Worm (Caenorhabditis elegans) whole organism, early embryonic: ENCODE results near the gene C08F1.10.

Experiments
- ama-1 ChIP-seq: fragments of 150-350 bp; optimal IDR thresholded peaks from 2 replicates; lab custom pipeline; 2014
- hnd-1 ChIP-seq: sonication (generic microtip); optimal IDR thresholded peaks from 2 replicates; lab custom pipeline; 2016; ENCODE audit warnings: missing genetic modification characterization, missing compliant biosample characterization
- scrt-1 ChIP-seq: fragments of 200-800 bp; sonication (Bioruptor generic); IDR thresholded peaks from 2 replicates; pipeline ENCODE4 v1.3.6; 2022; ENCODE audit warnings: missing genetic modification characterization, missing compliant biosample characterization
- tbx-11 ChIP-seq: fragments of 200-800 bp; sonication (Bioruptor generic); IDR thresholded peaks from 2 replicates; pipeline ENCODE4 v1.3.6; 2022; ENCODE audit warnings: missing genetic modification characterization, missing compliant biosample characterization
- tbx-37 ChIP-seq: fragments of 200-800 bp; sonication (Bioruptor generic); conservative IDR thresholded peaks from 2 replicates; pipeline ENCODE4 v1.3.6; 2022; ENCODE audit warnings: missing genetic modification reagents, missing genetic modification characterization, missing compliant biosample characterization

DNA sequence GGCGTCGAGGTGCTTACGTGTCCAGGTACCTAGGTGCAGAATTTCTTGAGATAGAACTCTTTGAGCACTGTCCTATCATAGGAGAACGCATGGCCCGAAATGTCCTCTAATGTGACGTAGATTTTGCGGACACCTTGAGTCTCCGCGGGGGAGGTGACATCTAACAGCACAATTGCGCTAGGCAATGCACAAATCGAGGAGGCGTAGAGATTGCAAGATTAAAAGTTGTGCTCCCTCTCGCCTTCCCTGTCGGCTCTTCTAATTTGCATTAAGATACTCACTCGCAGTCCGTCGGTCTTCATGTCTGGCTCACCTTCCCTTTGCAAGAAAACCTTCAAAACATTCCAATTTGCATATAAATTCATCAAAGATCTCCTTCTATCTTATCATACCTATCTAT, 26.5 kb downstream of the C08F1.10 start, which contains the start of gene F36H5.18:
- TF ChIP-seq ama-1, result no peak
- no peak for TF ChIP-seq hnd-1 (tag; lab: Kevin White, UChicago)
- TF ChIP-seq tbx-11, result no peak
- TF ChIP-seq scrt-1 (GFP tag; lab: Robert Waterston, UW), result no peak
- no peak for TF ChIP-seq tbx-37 (GFP tag; lab: Robert Waterston, UW)
